Worm (Caenorhabditis elegans) whole organism, midembryonic: ENCODE results near the gene C25F9.2.

ENCODE experiments used
- T22C8.4 ChIP-seq: fragments of 200-800 bp; sonication (Bioruptor generic); IDR thresholded peaks from 2 replicates; pipeline ENCODE4 v1.3.6; 2022; ENCODE audit warnings: missing genetic modification characterization, missing compliant biosample characterization
- cog-1 ChIP-seq: sonication (generic microtip); optimal IDR thresholded peaks from 2 replicates; lab custom pipeline; 2016; ENCODE audit warnings: missing genetic modification characterization, missing compliant biosample characterization
- med-1 ChIP-seq: sonication (generic microtip); optimal IDR thresholded peaks from 2 replicates; lab custom pipeline; 2017; ENCODE audit warnings: missing genetic modification characterization, mild to moderate bottlenecking, missing compliant biosample characterization, antibody characterized with exemption, missing genetic modification reagents; ENCODE audit not compliant: insufficient read depth

ce11 chrV:19401429-19401828 is 19.8 kb upstream of the C25F9.2 start:
- TF ChIP-seq med-1 (GFP tag; lab: Kevin White, UChicago) (no peak), cog-1 (tag; lab: Kevin White, UChicago) (no peak), T22C8.4 (GFP tag; lab: Robert Waterston, UW) (no peak)
